Fruit fly (Drosophila melanogaster) whole organism, adult: ENCODE data around the gene Eig71Eb.

Experiments
- CG11617 ChIP-seq: fragments of 200-800 bp; sonication (Bioruptor generic); optimal IDR thresholded peaks from 2 replicates; lab custom pipeline; 2017; ENCODE audit warnings: mild to moderate bottlenecking, missing biosample characterization, missing genetic modification reagents, missing genetic modification characterization
- CG12768 ChIP-seq: fragments of 200-800 bp; sonication (Bioruptor generic); optimal IDR thresholded peaks from 2 replicates; lab custom pipeline; 2017; ENCODE audit warnings: missing biosample characterization, missing genetic modification characterization, mild to moderate bottlenecking, moderate library complexity, missing genetic modification reagents
- CG14711 ChIP-seq: fragments of 200-800 bp; sonication (Bioruptor generic); optimal IDR thresholded peaks from 2 replicates; lab custom pipeline; 2018; ENCODE audit warnings: missing biosample characterization, mild to moderate bottlenecking, missing genetic modification characterization, moderate library complexity
- CG1620 ChIP-seq: fragments of 200-800 bp; sonication (Bioruptor generic); optimal IDR thresholded peaks from 2 replicates; lab custom pipeline; 2016; ENCODE audit warnings: missing biosample characterization, missing genetic modification characterization
- CG33017 ChIP-seq: fragments of 200-800 bp; sonication (Bioruptor generic); optimal IDR thresholded peaks from 2 replicates; lab custom pipeline; 2018; ENCODE audit warnings: missing biosample characterization, mild to moderate bottlenecking, missing genetic modification characterization, moderate library complexity
- CG5204 ChIP-seq: fragments of 200-800 bp; sonication (Bioruptor generic); optimal IDR thresholded peaks from 2 replicates; lab custom pipeline; 2016; ENCODE audit warnings: missing biosample characterization, missing genetic modification characterization
- CG7045 ChIP-seq: fragments of 200-800 bp; sonication (Bioruptor generic); optimal IDR thresholded peaks from 2 replicates; lab custom pipeline; 2017; ENCODE audit warnings: missing biosample characterization, mild to moderate bottlenecking, missing genetic modification characterization
- CG7101 ChIP-seq: fragments of 200-800 bp; sonication (Bioruptor generic); optimal IDR thresholded peaks from 2 replicates; lab custom pipeline; 2018; ENCODE audit warnings: missing biosample characterization, mild to moderate bottlenecking, missing genetic modification characterization, moderate library complexity
- Clk ChIP-seq: fragments of 200-800 bp; sonication (Bioruptor generic); optimal IDR thresholded peaks from 2 replicates; lab custom pipeline; 2017; ENCODE audit warnings: missing biosample characterization, missing genetic modification characterization
- Crg-1 ChIP-seq: fragments of 200-800 bp; sonication (Bioruptor generic); optimal IDR thresholded peaks from 2 replicates; lab custom pipeline; 2016; ENCODE audit warnings: missing biosample characterization, missing genetic modification characterization
- Hr96 ChIP-seq: fragments of 200-800 bp; sonication (Bioruptor generic); optimal IDR thresholded peaks from 2 replicates; lab custom pipeline; 2016; ENCODE audit warnings: missing biosample characterization, missing genetic modification characterization
- Mnt ChIP-seq: fragments of 200-800 bp; sonication (Bioruptor generic); optimal IDR thresholded peaks from 2 replicates; lab custom pipeline; 2016; ENCODE audit warnings: missing biosample characterization, mild to moderate bottlenecking, missing genetic modification characterization
- bab1 ChIP-seq: fragments of 200-800 bp; sonication (Bioruptor generic); optimal IDR thresholded peaks from 3 replicates; lab custom pipeline; 2019; ENCODE audit warnings: missing biosample characterization, mild to moderate bottlenecking, missing genetic modification characterization, moderate library complexity
- cic ChIP-seq: fragments of 200-800 bp; sonication (Bioruptor generic); optimal IDR thresholded peaks from 2 replicates; lab custom pipeline; 2017; ENCODE audit warnings: missing biosample characterization, mild to moderate bottlenecking, missing genetic modification characterization, moderate library complexity
- cnc ChIP-seq, 2 experiments: fragments of >200 bp; optimal IDR thresholded peaks; 2 replicates each; lab custom pipeline; 2017
- kay ChIP-seq: fragments of 200-800 bp; sonication (Bioruptor generic); peaks from one replicate; lab custom pipeline; 2016; ENCODE audit warnings: missing biosample characterization, missing genetic modification characterization, borderline replicate concordance
- ovo ChIP-seq: fragments of 200-800 bp; sonication (Bioruptor generic); optimal IDR thresholded peaks from 2 replicates; lab custom pipeline; 2016; ENCODE audit warnings: missing biosample characterization, missing genetic modification characterization
- pad ChIP-seq: fragments of 200-800 bp; sonication (Bioruptor generic); optimal IDR thresholded peaks from 3 replicates; lab custom pipeline; 2017; ENCODE audit warnings: missing biosample characterization, missing genetic modification characterization, mild to moderate bottlenecking, moderate library complexity, missing genetic modification reagents
- tj ChIP-seq: fragments of 200-800 bp; sonication (Bioruptor generic); optimal IDR thresholded peaks from 3 replicates; lab custom pipeline; 2017; ENCODE audit warnings: missing biosample characterization, mild to moderate bottlenecking, missing genetic modification characterization, moderate library complexity
- toe ChIP-seq: fragments of 200-800 bp; sonication (Bioruptor generic); optimal IDR thresholded peaks from 2 replicates; lab custom pipeline; 2016; ENCODE audit warnings: missing biosample characterization, missing genetic modification characterization

The Eig71Eb gene

DNA sequence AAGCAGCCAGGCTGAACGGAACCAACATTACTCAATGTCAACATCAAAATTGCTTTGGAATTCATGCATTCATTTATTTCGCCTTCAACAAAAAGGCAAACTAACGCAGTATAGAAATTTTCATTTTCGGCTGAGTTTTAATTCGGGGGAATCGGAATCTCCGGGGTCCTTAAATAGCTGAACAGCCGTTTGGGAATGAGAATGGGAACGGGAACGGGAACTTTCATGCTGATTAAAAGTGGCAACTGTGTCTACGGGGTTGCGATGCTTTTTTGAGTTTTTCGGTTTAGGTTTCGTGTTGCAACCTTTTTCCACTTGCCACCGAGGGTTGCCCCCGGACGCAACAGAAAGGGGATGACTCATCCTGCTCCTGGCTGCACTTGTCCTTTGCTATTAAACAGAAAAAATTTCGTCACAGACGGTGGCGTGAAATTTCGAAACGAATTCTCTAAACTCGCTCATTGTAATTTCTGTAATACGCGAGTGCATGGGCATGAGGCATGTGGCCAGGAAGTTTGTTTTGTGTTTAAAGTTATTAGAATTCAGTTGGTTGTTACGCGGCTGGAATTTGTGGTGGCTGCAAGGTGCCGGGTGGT lies 14.6 kb downstream of the Eig71Eb start:
- TF ChIP-seq Hr96 (GFP tag; lab: Kevin White, UChicago) (no peak), CG33017 (tag; lab: Kevin White, UChicago) (no peak), cnc (optimal IDR thresholded peaks at IDR 0.05; lab: Kevin White, UChicago) (no peak), ovo (GFP tag; lab: Kevin White, UChicago) (no peak), Mnt (GFP tag; lab: Kevin White, UChicago) (no peak), tj (GFP tag; lab: Kevin White, UChicago) (no peak), kay (GFP tag; lab: Kevin White, UChicago) (no peak), CG1620 (GFP tag; lab: Kevin White, UChicago) (no peak), CG7101 (tag; lab: Kevin White, UChicago) (no peak), CG14711 (no peak), toe (GFP tag; lab: Kevin White, UChicago) (no peak), Crg-1 (GFP tag; lab: Kevin White, UChicago) (no peak), CG12768 (GFP tag; lab: Kevin White, UChicago) (no peak), Clk (no peak), pad (GFP tag; lab: Kevin White, UChicago) (no peak)

DNA sequence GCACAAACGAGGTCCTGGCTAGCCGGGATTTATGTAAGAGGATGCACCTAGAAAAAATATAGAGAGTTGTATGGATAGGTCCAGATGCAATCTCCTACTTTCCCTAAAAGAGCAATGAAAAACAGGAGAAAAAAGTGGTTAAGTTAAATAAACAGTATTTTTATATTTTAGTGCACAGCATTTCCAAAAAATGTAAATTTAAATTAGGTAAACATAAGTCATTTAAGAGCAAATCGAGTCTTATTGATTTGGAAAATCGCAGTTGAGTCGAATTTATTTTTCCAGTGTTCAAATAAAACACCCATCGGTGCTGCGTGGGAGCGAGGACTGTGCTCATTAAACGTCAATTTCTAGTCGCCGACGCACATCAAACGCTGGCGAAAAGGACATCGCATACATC lies 16.0 kb downstream of the Eig71Eb start:
- TF ChIP-seq toe (GFP tag; lab: Kevin White, UChicago): no peak
- TF ChIP-seq CG7101 (tag; lab: Kevin White, UChicago): no peak
- TF ChIP-seq CG14711: no peak
- no peak for TF ChIP-seq CG11617 (GFP tag; lab: Kevin White, UChicago)
- TF ChIP-seq CG7045 (GFP tag; lab: Kevin White, UChicago): no peak

DNA sequence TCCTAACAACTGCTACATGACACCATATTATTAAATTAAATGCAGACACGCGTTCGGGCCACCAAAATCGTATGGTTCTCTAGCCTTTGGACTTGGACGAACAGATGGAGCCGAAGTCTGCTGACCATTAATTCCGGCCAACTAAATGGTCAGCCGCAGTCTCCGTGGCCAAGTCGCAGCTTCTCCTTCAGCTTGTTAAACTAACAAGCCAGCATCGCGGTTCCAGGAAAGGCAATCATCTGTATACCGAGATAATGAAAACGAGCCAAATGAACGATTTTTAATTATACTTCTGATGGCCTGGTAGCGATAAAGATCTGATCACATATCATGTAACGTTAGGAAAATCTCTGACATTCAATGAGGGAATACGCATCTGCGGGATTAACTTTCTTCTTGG lies 20.2 kb downstream of the Eig71Eb start:
- TF ChIP-seq cnc (optimal IDR thresholded peaks at IDR 0.05; lab: Kevin White, UChicago): no peak
- TF ChIP-seq pad (GFP tag; lab: Kevin White, UChicago): no peak
- TF ChIP-seq Mnt (GFP tag; lab: Kevin White, UChicago): no peak
- no peak for TF ChIP-seq Crg-1 (GFP tag; lab: Kevin White, UChicago)
- TF ChIP-seq CG5204: no peak
- no peak for TF ChIP-seq CG7101 (tag; lab: Kevin White, UChicago)
- no peak for TF ChIP-seq bab1
- TF ChIP-seq CG1620 (GFP tag; lab: Kevin White, UChicago): no peak
- TF ChIP-seq tj (GFP tag; lab: Kevin White, UChicago): no peak
- TF ChIP-seq CG14711: no peak
- TF ChIP-seq cic (GFP tag; lab: Kevin White, UChicago): no peak
- TF ChIP-seq kay (GFP tag; lab: Kevin White, UChicago): no peak
- TF ChIP-seq toe (GFP tag; lab: Kevin White, UChicago): no peak
- no peak for TF ChIP-seq CG33017 (tag; lab: Kevin White, UChicago)
- TF ChIP-seq ovo (GFP tag; lab: Kevin White, UChicago): no peak
- no peak for TF ChIP-seq CG7045 (GFP tag; lab: Kevin White, UChicago)
- no peak for TF ChIP-seq CG11617 (GFP tag; lab: Kevin White, UChicago)
- no peak for TF ChIP-seq CG12768 (GFP tag; lab: Kevin White, UChicago)
- TF ChIP-seq Clk: no peak

DNA sequence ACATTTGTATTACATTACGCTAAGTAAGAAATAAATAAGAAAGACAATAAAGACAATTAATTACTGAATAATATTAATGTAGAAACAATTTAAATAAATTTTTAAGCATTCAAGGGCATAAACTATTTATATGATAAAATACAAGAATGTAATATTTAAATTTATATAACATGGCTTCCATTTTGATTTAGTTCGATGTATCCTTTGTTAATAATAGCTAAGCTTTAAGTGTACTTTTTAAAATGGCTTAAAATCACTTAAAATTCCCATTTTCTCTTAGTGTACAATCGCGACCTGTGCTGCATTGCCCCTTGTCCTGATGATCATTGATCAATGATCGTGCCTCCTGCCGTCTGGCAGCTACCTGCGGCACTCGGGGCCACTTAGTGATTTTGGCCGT lies 20.7 kb downstream of the Eig71Eb start:
- no peak for TF ChIP-seq kay (GFP tag; lab: Kevin White, UChicago)
- no peak for TF ChIP-seq pad (GFP tag; lab: Kevin White, UChicago)
- no peak for TF ChIP-seq Mnt (GFP tag; lab: Kevin White, UChicago)

DNA sequence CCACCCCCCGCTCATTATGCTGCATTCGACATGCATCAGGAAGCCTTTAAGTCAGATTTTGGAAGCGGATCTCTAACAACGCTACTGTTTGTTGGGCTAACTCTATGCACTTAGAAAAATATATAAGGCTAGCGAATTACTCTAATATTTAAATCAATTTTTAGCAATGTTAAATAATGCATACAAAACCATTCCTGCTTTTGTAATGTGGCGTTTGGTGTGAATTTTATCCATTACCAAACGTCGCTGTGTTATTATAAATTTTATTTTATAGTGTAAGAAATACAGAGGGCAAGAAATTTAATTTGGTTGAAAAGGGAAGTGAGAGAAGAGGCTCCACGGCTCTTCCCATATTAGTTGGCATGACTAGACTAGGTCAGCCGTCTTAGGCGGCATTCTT lies 23.1 kb downstream of the Eig71Eb start:
- TF ChIP-seq cnc (optimal IDR thresholded peaks at IDR 0.05; lab: Kevin White, UChicago) (no peak), ovo (GFP tag; lab: Kevin White, UChicago) (no peak), CG5204 (no peak), Hr96 (GFP tag; lab: Kevin White, UChicago) (no peak), CG1620 (GFP tag; lab: Kevin White, UChicago) (no peak), CG11617 (GFP tag; lab: Kevin White, UChicago) (no peak), tj (GFP tag; lab: Kevin White, UChicago) (no peak), CG7045 (GFP tag; lab: Kevin White, UChicago) (no peak), CG33017 (tag; lab: Kevin White, UChicago) (no peak), CG14711 (no peak), cic (GFP tag; lab: Kevin White, UChicago) (no peak), toe (GFP tag; lab: Kevin White, UChicago) (no peak), bab1 (no peak), CG12768 (GFP tag; lab: Kevin White, UChicago) (no peak)

DNA sequence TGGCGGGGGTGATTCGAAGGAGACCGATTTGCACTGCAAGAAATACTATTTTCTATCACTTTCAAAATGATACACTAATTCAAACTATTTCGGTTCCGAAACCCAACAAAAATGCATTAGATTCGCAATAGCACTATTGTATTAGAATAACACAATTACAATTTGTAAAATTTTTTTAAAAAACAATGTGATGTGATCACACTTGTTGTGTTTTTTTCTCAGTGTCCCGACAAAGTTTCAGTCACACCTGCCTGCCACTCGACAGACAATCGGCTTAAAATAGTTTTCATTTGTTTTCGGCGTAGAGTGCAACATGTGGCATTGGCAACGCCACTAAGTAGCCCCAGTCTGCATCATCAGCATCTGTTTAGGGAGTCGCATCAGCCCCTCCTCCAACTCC lies 25.4 kb downstream of the Eig71Eb start:
- TF ChIP-seq kay (GFP tag; lab: Kevin White, UChicago) (no peak), CG1620 (GFP tag; lab: Kevin White, UChicago) (no peak), Mnt (GFP tag; lab: Kevin White, UChicago) (no peak), CG7045 (GFP tag; lab: Kevin White, UChicago) (no peak), Crg-1 (GFP tag; lab: Kevin White, UChicago) (no peak)

DNA sequence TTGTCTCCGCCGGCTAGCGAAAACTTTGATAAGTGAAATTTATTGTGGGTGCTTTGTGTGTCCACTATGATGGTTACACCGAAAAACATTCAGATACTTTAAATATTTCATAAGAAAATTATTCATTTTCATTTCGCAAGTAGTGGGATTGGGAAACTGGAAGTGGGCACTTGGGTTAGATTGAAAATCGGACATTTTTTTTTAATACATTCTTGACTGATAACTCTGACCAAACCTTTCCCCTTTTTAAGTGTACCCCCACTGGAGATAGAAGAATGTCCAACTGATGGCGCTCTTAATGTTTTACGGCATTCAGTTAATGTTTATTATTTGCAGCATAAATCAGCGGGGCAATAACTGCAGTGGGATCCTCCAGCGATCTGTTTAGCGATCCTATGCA lies 27.9 kb downstream of the Eig71Eb start:
- TF ChIP-seq CG7101 (tag; lab: Kevin White, UChicago) (no peak), CG33017 (tag; lab: Kevin White, UChicago) (no peak), Crg-1 (GFP tag; lab: Kevin White, UChicago) (no peak), CG5204 (no peak), bab1 (no peak), CG12768 (GFP tag; lab: Kevin White, UChicago) (no peak)
